Worm (Caenorhabditis elegans): Measurements from ENCODE around the gene C49H3.3.

Gene C49H3.3

ce11 chrIV:7923982-7924480 lies at the start of gene C49H3.3, which contains the start of gene xpo-3:
Gene C49H3.3, plus strand, starts transcription at chrIV:7924350.
Gene xpo-3, minus strand, starts transcription at chrIV:7924032.
- peak; percentile 26 for TF ChIP-seq nhr-25 (tag; optimal IDR thresholded peaks at IDR 0.05)
- TF ChIP-seq lsy-2 (tag; optimal IDR thresholded peaks at IDR 0.05), result peak in 1 of 2 experiments; percentile 69
- TF ChIP-seq C34F6.9 (tag; optimal IDR thresholded peaks at IDR 0.05), result peak; percentile 58
- TF ChIP-seq unc-55 (GFP tag; optimal IDR thresholded peaks at IDR 0.05), result peak; percentile 63
- TF ChIP-seq nhr-129 (tag; optimal IDR thresholded peaks at IDR 0.05), result peak; percentile 50
- TF ChIP-seq fos-1 (tag; optimal IDR thresholded peaks at IDR 0.05), result peak; percentile 5
- TF ChIP-seq ZK546.5 (tag; optimal IDR thresholded peaks at IDR 0.05), result no peak
- TF ChIP-seq mab-5 (tag; optimal IDR thresholded peaks at IDR 0.05), result no peak
- TF ChIP-seq crh-2 (tag; optimal IDR thresholded peaks at IDR 0.05), result peak; percentile 50

DNA sequence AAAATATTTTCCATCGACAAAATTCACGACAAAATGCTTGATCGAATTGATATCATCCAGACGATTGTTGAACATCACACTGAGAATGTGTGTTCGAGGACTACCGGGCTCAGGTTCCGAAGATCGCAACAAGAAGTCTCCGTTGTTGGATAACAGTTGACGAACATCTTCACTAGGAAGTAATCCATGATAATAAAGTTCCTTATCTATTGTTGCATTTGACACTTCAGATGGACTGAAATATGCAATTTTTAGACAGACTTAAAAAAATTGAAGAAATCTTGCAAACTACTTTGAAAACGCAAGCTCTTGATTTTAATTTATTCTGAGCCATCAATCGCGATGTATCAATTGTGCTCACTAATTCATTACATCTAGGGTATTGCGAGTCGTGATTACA lies 46.9 kb upstream of the C49H3.3 start:
- TF ChIP-seq lin-11 (tag; optimal IDR thresholded peaks at IDR 0.05) (no peak), mbf-1 (tag; optimal IDR thresholded peaks at IDR 0.05) (no peak), unc-55 (GFP tag; optimal IDR thresholded peaks at IDR 0.05) (no peak), unc-39 (tag; optimal IDR thresholded peaks at IDR 0.05) (no peak), blmp-1 (tag; optimal IDR thresholded peaks at IDR 0.05; ENCODE audit: insufficient read depth) (no peak), zag-1 (tag; optimal IDR thresholded peaks at IDR 0.05) (no peak)

DNA sequence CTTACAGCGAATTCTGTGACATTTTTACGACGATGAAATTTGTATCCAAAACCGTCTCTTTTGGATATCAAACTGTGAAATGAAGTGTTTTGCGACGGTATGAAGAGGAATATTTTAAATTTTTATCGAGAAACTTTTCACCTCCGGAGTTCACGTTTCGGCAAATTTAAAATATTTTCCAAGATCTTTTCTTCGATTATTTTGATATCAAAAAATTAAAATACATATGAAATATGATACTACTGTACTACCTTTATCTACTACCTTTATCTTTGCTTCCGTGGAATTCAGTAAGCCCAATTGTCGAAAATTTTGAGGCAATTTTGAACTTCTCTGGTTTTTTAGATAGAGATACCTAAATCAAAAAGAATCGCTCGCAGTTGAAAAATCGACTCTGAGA lies 46.4 kb upstream of the C49H3.3 start, which contains the start of gene kin-26:
Gene kin-26, minus strand, starts transcription at position 101 of the 400 bp plus-strand sequence.
- TF ChIP-seq sma-9 (GFP tag; optimal IDR thresholded peaks at IDR 0.05), result no peak
- no peak for TF ChIP-seq sma-9 (tag; optimal IDR thresholded peaks at IDR 0.05)
- TF ChIP-seq elt-3 (tag; optimal IDR thresholded peaks at IDR 0.05), result no peak
- TF ChIP-seq ceh-16 (tag; optimal IDR thresholded peaks at IDR 0.05), result no peak
- no peak for TF ChIP-seq nhr-129 (tag; optimal IDR thresholded peaks at IDR 0.05)
- no peak for TF ChIP-seq mdl-1 (tag; optimal IDR thresholded peaks at IDR 0.05)
- TF ChIP-seq nhr-6 (tag; optimal IDR thresholded peaks at IDR 0.05), result no peak
- TF ChIP-seq zag-1 (tag; optimal IDR thresholded peaks at IDR 0.05), result no peak

DNA sequence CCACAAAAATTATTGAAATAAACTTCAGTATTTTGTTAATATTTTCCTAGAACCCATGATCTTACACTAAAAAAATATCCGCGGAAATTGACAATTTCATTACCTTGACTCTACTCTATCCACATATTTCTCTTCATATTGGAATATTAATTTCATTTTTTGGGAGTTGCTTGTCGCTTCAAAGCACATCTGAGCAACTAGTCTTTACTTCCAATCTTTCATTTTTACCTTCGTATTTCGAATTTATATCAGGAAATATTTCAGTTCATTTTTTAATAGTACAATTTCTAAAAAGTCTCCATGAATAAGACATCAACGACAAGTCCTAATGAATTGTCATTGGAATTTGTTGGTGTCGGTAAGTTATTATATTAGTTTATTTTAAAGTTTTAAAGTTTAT lies 45.1 kb upstream of the C49H3.3 start, which contains the start of gene srt-73:
Gene srt-73, plus strand, starts transcription at position 301 of the 400 bp plus-strand sequence.
- no peak for TF ChIP-seq nhr-11 (tag; optimal IDR thresholded peaks at IDR 0.05)
- no peak for TF ChIP-seq crh-2 (tag; optimal IDR thresholded peaks at IDR 0.05)
- TF ChIP-seq skn-1 (tag; optimal IDR thresholded peaks at IDR 0.05), result no peak
- TF ChIP-seq nhr-21 (tag; optimal IDR thresholded peaks at IDR 0.05), result no peak
- TF ChIP-seq unc-39 (tag; optimal IDR thresholded peaks at IDR 0.05), result no peak
- TF ChIP-seq unc-62 (GFP tag; optimal IDR thresholded peaks at IDR 0.05), result no peak
- TF ChIP-seq nhr-6 (tag; optimal IDR thresholded peaks at IDR 0.05), result no peak
- no peak for TF ChIP-seq aly-2 (tag; optimal IDR thresholded peaks at IDR 0.05)
- no peak for TF ChIP-seq sma-9 (GFP tag; optimal IDR thresholded peaks at IDR 0.05)
- TF ChIP-seq sma-9 (tag; optimal IDR thresholded peaks at IDR 0.05), result no peak
- no peak for TF ChIP-seq nhr-129 (tag; optimal IDR thresholded peaks at IDR 0.05)
- TF ChIP-seq lin-13 (GFP tag; optimal IDR thresholded peaks at IDR 0.05), result no peak
- TF ChIP-seq ZK546.5 (tag; optimal IDR thresholded peaks at IDR 0.05), result no peak
- TF ChIP-seq mdl-1 (tag; optimal IDR thresholded peaks at IDR 0.05), result no peak
- no peak for TF ChIP-seq mab-5 (tag; optimal IDR thresholded peaks at IDR 0.05)
- no peak for TF ChIP-seq nhr-12 (tag; optimal IDR thresholded peaks at IDR 0.05)
- TF ChIP-seq F13H6.1 (tag; optimal IDR thresholded peaks at IDR 0.05), result no peak

DNA sequence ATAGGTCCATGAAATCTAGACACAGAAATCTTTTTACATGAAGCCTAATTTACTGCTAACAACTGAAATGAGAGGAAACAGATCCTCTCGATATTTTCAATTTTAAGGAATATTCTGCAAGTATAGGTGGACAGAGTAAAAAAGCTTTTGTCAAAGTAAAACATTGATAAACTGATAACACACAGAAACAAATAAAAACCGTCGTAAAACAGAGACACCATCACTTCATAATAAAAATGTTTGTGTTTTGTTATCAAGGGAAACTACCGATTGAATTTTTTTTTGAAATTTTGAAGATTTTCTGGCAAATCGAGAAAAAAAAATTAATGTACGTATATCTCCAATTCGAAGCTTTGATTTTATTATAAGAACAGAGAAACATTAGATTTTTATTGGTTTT lies 43.0 kb upstream of the C49H3.3 start:
- TF ChIP-seq Y55F3AM.14 (GFP tag; optimal IDR thresholded peaks at IDR 0.05) (no peak), nhr-129 (tag; optimal IDR thresholded peaks at IDR 0.05) (no peak), nhr-77 (tag; optimal IDR thresholded peaks at IDR 0.05) (no peak)

DNA sequence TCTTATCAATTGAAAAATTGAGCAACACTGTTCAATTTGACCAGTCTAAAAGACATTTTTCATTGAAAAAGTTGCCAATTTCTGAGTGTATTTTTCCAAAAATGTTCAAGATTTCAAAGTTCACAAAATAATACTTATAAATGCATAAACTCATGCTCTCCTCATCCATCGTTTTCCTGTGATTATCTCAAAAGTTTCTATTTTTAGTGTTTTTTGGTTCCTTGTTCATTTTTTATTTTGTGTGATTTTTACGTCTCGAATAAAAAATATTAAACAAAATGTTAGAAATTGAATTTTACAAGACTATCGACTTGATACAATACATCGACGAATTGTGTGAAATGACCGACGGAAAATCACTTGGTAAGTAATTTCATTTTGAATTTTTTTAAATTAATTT lies 42.4 kb upstream of the C49H3.3 start, which contains the start of gene atic-1:
Gene atic-1, plus strand, starts transcription at position 301 of the 400 bp plus-strand sequence.
- TF ChIP-seq dmd-4 (tag; optimal IDR thresholded peaks at IDR 0.05) (no peak), nhr-23 (tag; optimal IDR thresholded peaks at IDR 0.05) (no peak)
